Worm (Caenorhabditis elegans): ENCODE data around the gene W06G6.9.

ce11 chrV:16687227-16687626 is 41.0 kb upstream of the W06G6.9 start, which contains the start of gene srz-102:
- TF ChIP-seq flt-1 (GFP tag; IDR thresholded peaks at IDR 0.05), result no peak
- TF ChIP-seq klf-2 (GFP tag; conservative IDR thresholded peaks at IDR 0.05), result no peak
- TF ChIP-seq T22C8.4 (GFP tag; IDR thresholded peaks at IDR 0.05), result no peak
- TF ChIP-seq ztf-29 (GFP tag; IDR thresholded peaks at IDR 0.05), result no peak
- TF ChIP-seq tab-1 (GFP tag; IDR thresholded peaks at IDR 0.05), result no peak

Data from whole organism, midembryonic.